Fruit fly (Drosophila melanogaster) whole organism, embryonic: Measurements from ENCODE around the gene CG43156.

Experiments used
- Awh ChIP-seq: fragments of 200-800 bp; sonication (Bioruptor generic); IDR thresholded peaks from 2 replicates; pipeline ENCODE4, ENCODE4 v1.3.6; 2022; ENCODE audit warnings: missing biosample characterization, missing genetic modification characterization
- BEAF-32 ChIP-seq: fragments of 200-800 bp; sonication (Bioruptor generic); optimal IDR thresholded peaks from 3 replicates; lab custom pipeline; 2017; ENCODE audit warnings: missing biosample characterization, missing genetic modification characterization, mild to moderate bottlenecking, moderate library complexity, missing genetic modification reagents
- Bgb ChIP-seq: fragments of 200-800 bp; sonication (Bioruptor generic); IDR thresholded peaks from 2 replicates; pipeline ENCODE4 v1.3.6; 2022; ENCODE audit warnings: missing biosample characterization, missing genetic modification characterization; ENCODE audit not compliant: partially characterized antibody
- Blimp-1 ChIP-seq: fragments of 200-800 bp; sonication (Bioruptor generic); optimal IDR thresholded peaks from 3 replicates; lab custom pipeline; 2018; ENCODE audit warnings: missing biosample characterization, missing genetic modification characterization, mild to moderate bottlenecking, moderate library complexity, missing genetic modification reagents
- CG10274 ChIP-seq: fragments of 200-800 bp; sonication (Bioruptor generic); optimal IDR thresholded peaks from 3 replicates; lab custom pipeline; 2017; ENCODE audit warnings: missing biosample characterization, mild to moderate bottlenecking, missing genetic modification characterization
- CG13287 ChIP-seq: fragments of 200-800 bp; sonication (Bioruptor generic); IDR thresholded peaks from 2 replicates; pipeline ENCODE4 v1.3.6; 2022; ENCODE audit warnings: missing biosample characterization, missing genetic modification characterization; ENCODE audit not compliant: partially characterized antibody
- CG13894 ChIP-seq: fragments of 200-800 bp; sonication (Bioruptor generic); optimal IDR thresholded peaks from 3 replicates; lab custom pipeline; 2018; ENCODE audit warnings: missing biosample characterization, mild to moderate bottlenecking, missing genetic modification characterization, moderate library complexity
- CG15514 ChIP-seq: fragments of 200-800 bp; sonication (Bioruptor generic); optimal IDR thresholded peaks from 3 replicates; lab custom pipeline; 2017; ENCODE audit warnings: missing biosample characterization, missing genetic modification characterization, mild to moderate bottlenecking, moderate library complexity, missing genetic modification reagents
- CG16813 ChIP-seq: fragments of 200-800 bp; sonication (Bioruptor generic); IDR thresholded peaks from 3 replicates; pipeline ENCODE4 v1.3.6; 2022; ENCODE audit warnings: missing biosample characterization, missing genetic modification characterization; ENCODE audit not compliant: partially characterized antibody
- CG17359 ChIP-seq: fragments of 200-800 bp; sonication (Bioruptor generic); optimal IDR thresholded peaks from 3 replicates; lab custom pipeline; 2018; ENCODE audit warnings: missing biosample characterization, mild to moderate bottlenecking, missing genetic modification characterization, moderate library complexity
- CG2678 ChIP-seq: fragments of 200-800 bp; sonication (Bioruptor generic); optimal IDR thresholded peaks from 3 replicates; lab custom pipeline; 2019; ENCODE audit warnings: missing biosample characterization, mild to moderate bottlenecking, missing genetic modification characterization, moderate library complexity
- CG30020 ChIP-seq: fragments of 200-800 bp; optimal IDR thresholded peaks from 2 replicates; lab custom pipeline; 2019; ENCODE audit warnings: missing biosample characterization, mild to moderate bottlenecking, missing genetic modification characterization, moderate library complexity
- CG4617 ChIP-seq: fragments of 200-800 bp; sonication (Bioruptor generic); optimal IDR thresholded peaks from 3 replicates; lab custom pipeline; 2016; ENCODE audit warnings: missing biosample characterization, missing genetic modification characterization, borderline replicate concordance
- CG6272 ChIP-seq: fragments of 200-800 bp; sonication (Bioruptor generic); IDR thresholded peaks from 2 replicates; pipeline ENCODE4 v1.3.6; 2022; ENCODE audit warnings: missing biosample characterization, missing genetic modification characterization
- CG6689 ChIP-seq: fragments of 200-800 bp; sonication (Bioruptor generic); IDR thresholded peaks from 2 replicates; pipeline ENCODE4 v1.3.6; 2022; ENCODE audit warnings: missing biosample characterization, missing genetic modification characterization
- CG6791 ChIP-seq: fragments of 200-800 bp; sonication (Bioruptor generic); IDR thresholded peaks from 3 replicates; pipeline ENCODE4 v1.3.6; 2022; ENCODE audit warnings: missing biosample characterization, missing genetic modification characterization; ENCODE audit not compliant: partially characterized antibody
- CG8290 ChIP-seq, 3 experiments: fragments of 200-800 bp; sonication (Bioruptor generic); optimal IDR thresholded peaks; 2 replicates each; lab custom pipeline; 2016 to 2019; ENCODE audit warnings: missing biosample characterization in 3 of 3, missing genetic modification characterization in 3 of 3, mild to moderate bottlenecking in 2 of 3, moderate library complexity in 1 of 3
- CG9932 ChIP-seq: fragments of 200-800 bp; sonication (Bioruptor generic); IDR thresholded peaks from 2 replicates; pipeline ENCODE4 v1.3.6; 2022; ENCODE audit warnings: missing biosample characterization, missing genetic modification characterization
- Ets97D ChIP-seq: fragments of 200-800 bp; sonication (Bioruptor generic); optimal IDR thresholded peaks from 3 replicates; lab custom pipeline; 2016; ENCODE audit warnings: missing biosample characterization, missing genetic modification characterization
- GATAe ChIP-seq: fragments of 200-800 bp; sonication (Bioruptor generic); conservative IDR thresholded peaks from 2 replicates; pipeline ENCODE4 v1.3.6; 2022; ENCODE audit warnings: missing biosample characterization, missing genetic modification characterization
- Jarid2 ChIP-seq: fragments of 200-800 bp; sonication (Bioruptor generic); optimal IDR thresholded peaks from 3 replicates; lab custom pipeline; 2017; ENCODE audit warnings: mild to moderate bottlenecking, missing biosample characterization, missing genetic modification reagents, missing genetic modification characterization
- NFAT ChIP-seq: fragments of 200-800 bp; sonication (Bioruptor generic); IDR thresholded peaks from 2 replicates; pipeline ENCODE4 v1.3.6; 2022; ENCODE audit warnings: missing biosample characterization, missing genetic modification characterization
- Pdp1 ChIP-seq, 2 experiments: fragments of 200-800 bp; sonication (Bioruptor generic); optimal IDR thresholded peaks; 3 replicates each; lab custom pipeline; 2016; ENCODE audit warnings: missing biosample characterization in 2 of 2, missing genetic modification characterization in 2 of 2, mild to moderate bottlenecking in 1 of 2, moderate library complexity in 1 of 2
- Rfx ChIP-seq: fragments of 200-800 bp; sonication (Bioruptor generic); IDR thresholded peaks from 2 replicates; pipeline ENCODE4 v1.3.6; 2022; ENCODE audit warnings: missing biosample characterization, missing genetic modification characterization
- Taf1 ChIP-seq: fragments of 200-800 bp; sonication (Bioruptor generic); IDR thresholded peaks from 2 replicates; pipeline ENCODE4 v1.3.6; 2022; ENCODE audit warnings: missing biosample characterization, missing genetic modification characterization
- Xbp1 ChIP-seq: fragments of 200-800 bp; sonication (Bioruptor generic); optimal IDR thresholded peaks from 3 replicates; lab custom pipeline; 2016; ENCODE audit warnings: missing biosample characterization, mild to moderate bottlenecking, missing genetic modification characterization
- YL-1 ChIP-seq: fragments of 200-800 bp; sonication (Bioruptor generic); optimal IDR thresholded peaks from 3 replicates; lab custom pipeline; 2017; ENCODE audit warnings: missing biosample characterization, mild to moderate bottlenecking, missing genetic modification characterization
- ase ChIP-seq: fragments of 200-800 bp; sonication (Bioruptor generic); IDR thresholded peaks from 3 replicates; pipeline ENCODE4 v1.3.6; 2022; ENCODE audit warnings: missing biosample characterization, missing genetic modification characterization
- bbx ChIP-seq: fragments of 200-800 bp; sonication (Bioruptor generic); IDR thresholded peaks from 2 replicates; pipeline ENCODE4 v1.3.6; 2022; ENCODE audit warnings: missing biosample characterization, missing genetic modification characterization; ENCODE audit not compliant: partially characterized antibody
- crp ChIP-seq, 2 experiments: fragments of 200-800 bp; sonication (Bioruptor generic); optimal IDR thresholded peaks; 2 replicates in 1 of 2; 3 replicates in 1 of 2; lab custom pipeline; 2017; ENCODE audit warnings: missing biosample characterization in 2 of 2, missing genetic modification characterization in 2 of 2, mild to moderate bottlenecking in 1 of 2, moderate library complexity in 1 of 2
- dm ChIP-seq: fragments of 200-800 bp; sonication (Bioruptor generic); optimal IDR thresholded peaks from 3 replicates; lab custom pipeline; 2016; ENCODE audit warnings: missing biosample characterization, missing genetic modification characterization
- fd102C ChIP-seq: fragments of 200-800 bp; sonication (Bioruptor generic); optimal IDR thresholded peaks from 2 replicates; lab custom pipeline; 2018; ENCODE audit warnings: missing biosample characterization, mild to moderate bottlenecking, missing genetic modification characterization, moderate library complexity
- gro ChIP-seq: fragments of 200-800 bp; sonication (Bioruptor generic); optimal IDR thresholded peaks from 2 replicates; lab custom pipeline; 2016; ENCODE audit warnings: missing biosample characterization, missing genetic modification characterization
- ham ChIP-seq: fragments of 200-800 bp; sonication (Bioruptor generic); IDR thresholded peaks from 2 replicates; pipeline ENCODE4 v1.3.6; 2022; ENCODE audit warnings: missing biosample characterization, missing genetic modification characterization
- lab ChIP-seq: fragments of 200-800 bp; sonication (Bioruptor generic); optimal IDR thresholded peaks from 3 replicates; lab custom pipeline; 2017; ENCODE audit warnings: missing biosample characterization, missing genetic modification characterization, mild to moderate bottlenecking, moderate library complexity, missing genetic modification reagents
- mld ChIP-seq: fragments of 200-800 bp; sonication (Bioruptor generic); IDR thresholded peaks from 3 replicates; pipeline ENCODE4 v1.3.6; 2022; ENCODE audit warnings: missing biosample characterization, missing genetic modification characterization; ENCODE audit not compliant: partially characterized antibody
- run ChIP-seq: fragments of 200-800 bp; sonication (Bioruptor generic); optimal IDR thresholded peaks from 3 replicates; lab custom pipeline; 2018; ENCODE audit warnings: missing biosample characterization, mild to moderate bottlenecking, missing genetic modification characterization
- sc ChIP-seq, 3 experiments: fragments of >200 bp in 2 of 3; fragments of 200-800 bp in 1 of 3; sonication (Bioruptor generic) in 1 of 3; optimal IDR thresholded peaks; 2 replicates in 2 of 3; 3 replicates in 1 of 3; lab custom pipeline; 2017; ENCODE audit warnings: mild to moderate bottlenecking in 1 of 3, missing biosample characterization in 1 of 3, missing genetic modification characterization in 1 of 3, missing genetic modification reagents in 1 of 3
- sens ChIP-seq: fragments of 200-800 bp; sonication (Bioruptor generic); peaks from one replicate; lab custom pipeline; 2016; ENCODE audit warnings: missing biosample characterization, missing genetic modification characterization
- seq ChIP-seq: fragments of 200-800 bp; sonication (Bioruptor generic); IDR thresholded peaks from 2 replicates; pipeline ENCODE4 v1.3.6; 2022; ENCODE audit warnings: missing biosample characterization, missing genetic modification characterization
- sim ChIP-seq: fragments of 200-800 bp; sonication (Bioruptor generic); IDR thresholded peaks from 2 replicates; pipeline ENCODE4 v1.3.6; 2022; ENCODE audit warnings: missing biosample characterization, missing genetic modification characterization
- slbo ChIP-seq: fragments of 200-800 bp; sonication (Bioruptor generic); IDR thresholded peaks from 2 replicates; pipeline ENCODE4 v1.3.6; 2022; ENCODE audit warnings: missing biosample characterization, missing genetic modification characterization
- sna ChIP-seq: fragments of 200-800 bp; sonication (Bioruptor generic); IDR thresholded peaks from 2 replicates; pipeline ENCODE4 v1.3.6; 2022; ENCODE audit warnings: missing biosample characterization, missing genetic modification characterization; ENCODE audit not compliant: partially characterized antibody
- sqz ChIP-seq: fragments of 200-800 bp; sonication (Bioruptor generic); optimal IDR thresholded peaks from 3 replicates; lab custom pipeline; 2018; ENCODE audit warnings: missing biosample characterization, mild to moderate bottlenecking, missing genetic modification characterization
- zen2 ChIP-seq: fragments of 200-800 bp; sonication (Bioruptor generic); IDR thresholded peaks from 3 replicates; pipeline ENCODE4 v1.3.6; 2022; ENCODE audit warnings: missing biosample characterization, missing genetic modification characterization; ENCODE audit not compliant: partially characterized antibody

CG43156 gene

DNA sequence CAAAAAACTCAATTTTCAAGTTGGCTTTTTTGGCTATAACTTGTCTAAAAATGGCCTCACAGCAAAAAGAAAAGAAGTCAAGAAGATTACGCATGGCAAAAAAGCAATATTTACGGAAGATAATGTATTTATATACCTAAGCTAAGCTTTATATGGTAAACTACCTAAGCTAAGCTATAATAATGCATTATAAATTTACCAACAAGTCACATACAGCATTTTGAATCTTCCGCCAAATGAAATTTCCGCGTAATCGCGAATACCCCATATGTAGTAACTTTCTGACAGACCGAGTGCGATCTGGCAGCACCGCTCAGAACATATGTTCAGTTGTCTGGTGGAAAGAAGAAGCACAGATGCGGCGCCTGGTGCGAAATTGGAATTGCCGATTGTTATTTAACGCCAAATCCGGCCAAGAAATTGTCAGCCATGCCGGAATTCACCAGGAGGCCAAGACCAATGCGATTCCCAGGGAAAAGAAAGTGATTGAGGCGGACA, 14.9 kb downstream of the CG43156 start, which contains the start of gene sicily (continued):
- TF ChIP-seq bbx (peak; percentile 42), BEAF-32 (GFP tag; lab: Kevin White, UChicago) (peak; percentile 41), CG6689 (GFP tag; lab: Robert Waterston, UW) (no peak), CG30020 (tag; lab: Kevin White, UChicago) (peak; percentile 26)

DNA sequence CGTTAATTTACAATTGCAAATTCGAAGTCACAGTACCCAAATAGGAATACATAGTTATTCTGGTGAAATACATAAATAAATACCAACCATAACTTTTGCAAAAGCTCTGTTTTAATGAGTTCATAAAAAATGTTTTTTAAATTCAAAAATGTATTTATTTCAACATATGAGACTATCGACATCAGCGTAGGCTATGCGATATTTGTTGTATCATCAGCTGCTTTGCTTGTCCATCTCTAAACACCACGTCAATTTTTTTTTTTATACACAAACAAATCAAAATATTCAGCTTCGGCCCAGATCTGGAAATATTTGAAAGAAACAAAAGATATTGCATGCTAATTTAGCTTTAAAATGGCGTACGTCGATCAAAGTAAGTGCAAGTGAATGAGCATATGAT, 18.5 kb downstream of the CG43156 start, which contains the start of gene CG1840:
TSS of gene CG1840 (plus strand) at position 211 of the 400 bp plus-strand sequence.
- TF ChIP-seq Blimp-1 (GFP tag; lab: Kevin White, UChicago): no peak
- no peak for TF ChIP-seq sc (optimal IDR thresholded peaks at IDR 0.05; lab: Kevin White, UChicago)
- no peak for TF ChIP-seq sc (GFP tag; optimal IDR thresholded peaks at IDR 0.05; lab: Kevin White, UChicago)
- no peak for TF ChIP-seq Jarid2 (GFP tag; lab: Kevin White, UChicago)
- no peak for TF ChIP-seq CG8290 (GFP tag; optimal IDR thresholded peaks at IDR 0.05; lab: Kevin White, UChicago)
- peak in 1 of 2 experiments; percentile 23 for TF ChIP-seq CG8290 (tag; optimal IDR thresholded peaks at IDR 0.05; lab: Kevin White, UChicago)
- TF ChIP-seq CG10274 (GFP tag; lab: Kevin White, UChicago): no peak
- peak; percentile 78 for TF ChIP-seq sens
- TF ChIP-seq CG9932 (GFP tag; lab: Robert Waterston, UW): peak; percentile 57
- TF ChIP-seq Ets97D (GFP tag; lab: Kevin White, UChicago): peak; percentile 13
- TF ChIP-seq dm (GFP tag; lab: Kevin White, UChicago): no peak
- peak; percentile 50; the same call in 1 of the 2 replicates for TF ChIP-seq Rfx
- TF ChIP-seq CG13894 (tag; lab: Kevin White, UChicago): peak; percentile 28
- peak; percentile 65 for TF ChIP-seq CG16813 (GFP tag; lab: Robert Waterston, UW)
- peak; percentile 13 for TF ChIP-seq YL-1 (GFP tag; lab: Kevin White, UChicago)
- TF ChIP-seq Xbp1: peak; percentile 76
- no peak for TF ChIP-seq ase (GFP tag; lab: Robert Waterston, UW)
- peak; percentile 72 for TF ChIP-seq Bgb
- peak; percentile 76 for TF ChIP-seq BEAF-32 (GFP tag; lab: Kevin White, UChicago)
- no peak for TF ChIP-seq sim (GFP tag; lab: Robert Waterston, UW)
- TF ChIP-seq Awh: no peak
- TF ChIP-seq sqz (GFP tag; lab: Kevin White, UChicago): peak; percentile 90
- TF ChIP-seq CG6272 (GFP tag; lab: Robert Waterston, UW): no peak
- TF ChIP-seq Pdp1 (GFP tag; optimal IDR thresholded peaks at IDR 0.05; lab: Kevin White, UChicago): peak in 1 of 2 experiments; percentile 95
- peak; percentile 85 for TF ChIP-seq CG13287 (GFP tag; lab: Robert Waterston, UW)
- TF ChIP-seq sna (GFP tag; lab: Robert Waterston, UW): peak; percentile 51; the same call in 1 of the 2 replicates
- TF ChIP-seq fd102C (GFP tag; lab: Kevin White, UChicago): no peak
- TF ChIP-seq CG17359 (tag; lab: Kevin White, UChicago): peak; percentile 65
- 0 out of 3 replicates have a peak, but pooled peaks have one; percentile 55 for TF ChIP-seq mld (GFP tag; lab: Robert Waterston, UW)
- no peak for TF ChIP-seq lab (GFP tag; lab: Kevin White, UChicago)
- peak; percentile 31 for TF ChIP-seq CG4617 (GFP tag; lab: Kevin White, UChicago)
- TF ChIP-seq gro (GFP tag; lab: Kevin White, UChicago): peak; percentile 40
- TF ChIP-seq NFAT (GFP tag; lab: Robert Waterston, UW): no peak
- peak; percentile 57 for TF ChIP-seq slbo (GFP tag; lab: Robert Waterston, UW)
- TF ChIP-seq crp (GFP tag; optimal IDR thresholded peaks at IDR 0.05; lab: Kevin White, UChicago): peak in 1 of 2 experiments; percentile 79
- peak; percentile 67; the same call in 1 of the 3 replicates for TF ChIP-seq zen2 (GFP tag; lab: Robert Waterston, UW)
- no peak for TF ChIP-seq Taf1 (GFP tag; lab: Robert Waterston, UW)
- TF ChIP-seq seq (GFP tag; lab: Robert Waterston, UW): no peak
- peak; percentile 77 for TF ChIP-seq CG6791 (GFP tag; lab: Robert Waterston, UW)
- TF ChIP-seq run: no peak
- TF ChIP-seq GATAe (GFP tag; lab: Robert Waterston, UW): no peak
- no peak for TF ChIP-seq ham (GFP tag; lab: Robert Waterston, UW)
- TF ChIP-seq CG15514 (GFP tag; lab: Kevin White, UChicago): peak; percentile 53
- TF ChIP-seq CG2678 (tag; lab: Kevin White, UChicago): no peak
